Fruit fly (Drosophila melanogaster) whole organism, adult: ENCODE measurements around the gene aurA.

Experiments
- CG11617 ChIP-seq: fragments of 200-800 bp; sonication (Bioruptor generic); optimal IDR thresholded peaks from 2 replicates; lab custom pipeline; 2017; ENCODE audit warnings: mild to moderate bottlenecking, missing biosample characterization, missing genetic modification reagents, missing genetic modification characterization
- CG1620 ChIP-seq: fragments of 200-800 bp; sonication (Bioruptor generic); optimal IDR thresholded peaks from 2 replicates; lab custom pipeline; 2016; ENCODE audit warnings: missing biosample characterization, missing genetic modification characterization
- CG7101 ChIP-seq: fragments of 200-800 bp; sonication (Bioruptor generic); optimal IDR thresholded peaks from 2 replicates; lab custom pipeline; 2018; ENCODE audit warnings: missing biosample characterization, mild to moderate bottlenecking, missing genetic modification characterization, moderate library complexity
- Crg-1 ChIP-seq: fragments of 200-800 bp; sonication (Bioruptor generic); optimal IDR thresholded peaks from 2 replicates; lab custom pipeline; 2016; ENCODE audit warnings: missing biosample characterization, missing genetic modification characterization
- Mnt ChIP-seq: fragments of 200-800 bp; sonication (Bioruptor generic); optimal IDR thresholded peaks from 2 replicates; lab custom pipeline; 2016; ENCODE audit warnings: missing biosample characterization, mild to moderate bottlenecking, missing genetic modification characterization
- cic ChIP-seq: fragments of 200-800 bp; sonication (Bioruptor generic); optimal IDR thresholded peaks from 2 replicates; lab custom pipeline; 2017; ENCODE audit warnings: missing biosample characterization, mild to moderate bottlenecking, missing genetic modification characterization, moderate library complexity

DNA sequence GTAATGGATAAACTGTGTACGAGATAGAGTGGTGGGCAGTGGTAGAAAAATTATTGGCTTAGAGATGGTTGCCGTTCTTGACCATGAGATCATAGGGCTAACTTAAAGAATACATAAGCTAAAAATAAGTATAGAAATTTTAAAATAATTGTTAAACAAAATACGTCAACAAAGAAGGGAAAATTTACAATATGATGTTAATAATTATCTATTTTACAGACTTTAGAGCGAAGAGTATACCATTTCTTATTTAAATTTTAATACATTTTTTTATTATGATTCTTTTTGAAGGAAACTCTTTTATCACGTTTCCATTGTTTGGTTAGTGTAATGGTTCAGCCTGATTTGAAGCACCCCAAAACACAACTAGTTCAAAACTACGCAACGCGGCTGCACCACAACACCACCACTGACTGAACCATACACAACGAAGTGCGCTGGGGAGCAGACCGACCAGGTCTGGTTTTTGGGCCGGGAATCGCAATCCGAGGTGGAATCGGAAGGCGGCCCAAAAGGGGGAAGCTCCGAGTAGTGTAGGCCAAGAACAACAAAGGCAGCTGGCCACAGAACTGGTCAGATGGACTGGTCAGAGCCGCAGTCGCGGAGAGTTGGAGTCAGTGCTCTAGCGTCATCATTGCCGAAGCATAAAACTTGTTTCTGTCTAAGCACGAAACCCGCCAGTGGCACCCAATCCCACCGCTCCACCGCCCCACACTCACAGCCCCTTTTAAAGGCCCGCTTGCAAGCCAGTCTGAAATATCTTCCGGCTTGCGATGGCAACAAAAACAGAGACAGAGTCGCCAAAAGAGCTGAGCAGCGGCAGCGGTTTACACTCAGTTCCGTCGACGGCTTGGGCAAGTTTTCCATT lies 17.2 kb upstream of the aurA start:
- TF ChIP-seq CG1620, result no peak
- TF ChIP-seq Crg-1 (GFP tag; lab: Kevin White, UChicago), result no peak
- TF ChIP-seq Mnt (GFP tag; lab: Kevin White, UChicago), result no peak
- TF ChIP-seq CG11617 (GFP tag; lab: Kevin White, UChicago), result no peak
- TF ChIP-seq cic (GFP tag; lab: Kevin White, UChicago), result no peak
- TF ChIP-seq CG7101 (tag; lab: Kevin White, UChicago), result no peak
